Worm (Caenorhabditis elegans) whole organism, late embryonic: ENCODE measurements around the gene srbc-5.

Experiments
- K09A11.1 ChIP-seq: sonication (generic microtip); optimal IDR thresholded peaks from 2 replicates; lab custom pipeline; 2017; ENCODE audit warnings: antibody characterized with exemption, mild to moderate bottlenecking, missing genetic modification characterization, missing compliant biosample characterization; ENCODE audit not compliant: insufficient read depth
- ceh-14 ChIP-seq: sonication (generic microtip); optimal IDR thresholded peaks from 2 replicates; lab custom pipeline; 2016; ENCODE audit warnings: missing genotype, missing genetic modification characterization, missing compliant biosample characterization
- dve-1 ChIP-seq: sonication (generic microtip); optimal IDR thresholded peaks from 2 replicates; lab custom pipeline; 2017; ENCODE audit warnings: antibody characterized with exemption, mild to moderate bottlenecking, missing genetic modification characterization, missing compliant biosample characterization
- elt-2 ChIP-seq: sonication (generic microtip); optimal IDR thresholded peaks from 2 replicates; lab custom pipeline; 2016; ENCODE audit warnings: missing genetic modification reagents, missing genetic modification characterization, missing compliant biosample characterization
- eyg-1 ChIP-seq: sonication (generic microtip); optimal IDR thresholded peaks from 2 replicates; lab custom pipeline; 2016; ENCODE audit warnings: missing genotype, missing genetic modification characterization, missing compliant biosample characterization
- hlh-30 ChIP-seq: sonication (generic microtip); optimal IDR thresholded peaks from 2 replicates; lab custom pipeline; 2017; ENCODE audit warnings: antibody characterized with exemption, missing genetic modification characterization, missing compliant biosample characterization; ENCODE audit not compliant: insufficient read depth
- nfya-1 ChIP-seq: sonication (generic microtip); optimal IDR thresholded peaks from 2 replicates; lab custom pipeline; 2017; ENCODE audit warnings: missing genetic modification characterization, mild to moderate bottlenecking, missing compliant biosample characterization, antibody characterized with exemption, moderate library complexity
- nhr-232 ChIP-seq: sonication (generic microtip); optimal IDR thresholded peaks from 2 replicates; lab custom pipeline; 2016; ENCODE audit warnings: missing genetic modification characterization, missing compliant biosample characterization
- pat-9 ChIP-seq: fragments of 200-800 bp; sonication (Bioruptor generic); optimal IDR thresholded peaks from 2 replicates; lab custom pipeline; 2018; ENCODE audit warnings: mild to moderate bottlenecking, missing genetic modification characterization, moderate library complexity, missing compliant biosample characterization
- rnt-1 ChIP-seq: sonication (generic microtip); optimal IDR thresholded peaks from 2 replicates; lab custom pipeline; 2016; ENCODE audit warnings: missing genetic modification characterization, missing compliant biosample characterization
- syd-9 ChIP-seq: sonication (generic microtip); optimal IDR thresholded peaks from 2 replicates; lab custom pipeline; 2016; ENCODE audit warnings: mild to moderate bottlenecking, missing genetic modification characterization, moderate library complexity, missing compliant biosample characterization
- tbx-2 ChIP-seq: sonication (generic microtip); optimal IDR thresholded peaks from 2 replicates; lab custom pipeline; 2016; ENCODE audit warnings: missing genetic modification characterization, missing compliant biosample characterization
- tbx-7 ChIP-seq: sonication (generic microtip); optimal IDR thresholded peaks from 2 replicates; lab custom pipeline; 2016; ENCODE audit warnings: missing genotype, missing genetic modification characterization, missing compliant biosample characterization
- unc-42 ChIP-seq: sonication (generic microtip); optimal IDR thresholded peaks from 2 replicates; lab custom pipeline; 2016; ENCODE audit warnings: missing genotype, missing genetic modification characterization, missing compliant biosample characterization

ce11 chrV:3242984-3243383, 17.2 kb upstream of the srbc-5 start, which contains the start of gene gst-23:
- TF ChIP-seq nfya-1 (tag; lab: Kevin White, UChicago) (no peak), ceh-14 (tag; lab: Kevin White, UChicago) (no peak), tbx-2 (tag; lab: Kevin White, UChicago) (no peak), unc-42 (tag; lab: Kevin White, UChicago) (no peak), hlh-30 (tag; lab: Kevin White, UChicago) (no peak), rnt-1 (tag; lab: Kevin White, UChicago) (no peak), K09A11.1 (no peak), pat-9 (no peak), elt-2 (tag; lab: Kevin White, UChicago) (no peak), dve-1 (tag; lab: Kevin White, UChicago) (no peak), syd-9 (no peak), nhr-232 (tag; lab: Kevin White, UChicago) (no peak), tbx-7 (no peak), eyg-1 (no peak)
